Worm (Caenorhabditis elegans) whole organism, young adult: ENCODE measurements around the gene Y69A2AR.31.

Experiments used
- B0019.2 ChIP-seq: fragments of 200-800 bp; sonication (Bioruptor generic); conservative IDR thresholded peaks from 2 replicates; pipeline ENCODE4 v1.3.6; 2022; ENCODE audit warnings: missing genetic modification reagents, missing genetic modification characterization, missing compliant biosample characterization
- B0261.1 ChIP-seq: sonication (generic microtip); optimal IDR thresholded peaks from 2 replicates; lab custom pipeline; 2016; ENCODE audit warnings: mild to moderate bottlenecking, missing genetic modification characterization, moderate library complexity, missing compliant biosample characterization
- F37B4.10 ChIP-seq: fragments of 200-800 bp; sonication (Bioruptor generic); IDR thresholded peaks from 2 replicates; pipeline ENCODE4 v1.3.6; 2022; ENCODE audit warnings: missing genetic modification characterization, missing compliant biosample characterization
- F55B11.4 ChIP-seq: sonication (generic microtip); optimal IDR thresholded peaks from 2 replicates; lab custom pipeline; 2016; ENCODE audit warnings: missing compliant biosample characterization, missing genetic modification characterization, borderline replicate concordance; ENCODE audit not compliant: insufficient read depth
- K11D2.4 ChIP-seq: fragments of 200-800 bp; sonication (Bioruptor generic); IDR thresholded peaks from 2 replicates; pipeline ENCODE4 v1.3.6; 2022; ENCODE audit warnings: missing genetic modification reagents, missing genetic modification characterization, missing compliant biosample characterization
- Y56A3A.18 ChIP-seq: fragments of 200-800 bp; sonication (Bioruptor generic); IDR thresholded peaks from 2 replicates; pipeline ENCODE4 v1.3.6; 2022; ENCODE audit warnings: missing genetic modification reagents, missing genetic modification characterization, missing compliant biosample characterization
- Y79H2A.3 ChIP-seq: fragments of 200-800 bp; sonication (Bioruptor generic); conservative IDR thresholded peaks from 2 replicates; pipeline ENCODE4 v1.3.6; 2022; ENCODE audit warnings: missing genetic modification reagents, missing genetic modification characterization, missing compliant biosample characterization
- athp-1 ChIP-seq: sonication (generic microtip); optimal IDR thresholded peaks from 2 replicates; lab custom pipeline; 2017; ENCODE audit warnings: mild to moderate bottlenecking, missing genetic modification characterization, missing compliant biosample characterization
- bed-2 ChIP-seq: fragments of 200-800 bp; sonication (Bioruptor generic); IDR thresholded peaks from 2 replicates; pipeline ENCODE4 v1.3.6; 2022; ENCODE audit warnings: missing genetic modification reagents, missing genetic modification characterization, missing compliant biosample characterization
- cebp-1 ChIP-seq, 2 experiments: fragments of 200-800 bp in 1 of 2; sonication (Bioruptor generic) in 1 of 2; sonication (generic microtip) in 1 of 2; IDR thresholded peaks in 1 of 2; optimal IDR thresholded peaks in 1 of 2; 2 replicates each; pipeline versions ENCODE4 v1.3.6 to Lab custom; 2017 to 2022; ENCODE audit warnings: missing compliant biosample characterization in 2 of 2, missing genetic modification characterization in 2 of 2, mild to moderate bottlenecking in 1 of 2, missing genetic modification reagents in 1 of 2, moderate library complexity in 1 of 2
- cebp-2 ChIP-seq: fragments of 200-800 bp; sonication (Bioruptor generic); IDR thresholded peaks from 2 replicates; pipeline ENCODE4 v1.3.6; 2022; ENCODE audit warnings: missing genetic modification characterization, missing compliant biosample characterization
- ceh-27 ChIP-seq: fragments of 200-800 bp; sonication (Bioruptor generic); optimal IDR thresholded peaks from 2 replicates; lab custom pipeline; 2018; ENCODE audit warnings: mild to moderate bottlenecking, missing genetic modification characterization, moderate library complexity, missing compliant biosample characterization
- ceh-58 ChIP-seq: fragments of 200-800 bp; sonication (Bioruptor generic); IDR thresholded peaks from 2 replicates; pipeline ENCODE4 v1.3.6; 2022; ENCODE audit warnings: missing genetic modification characterization, missing compliant biosample characterization
- die-1 ChIP-seq: sonication (generic microtip); optimal IDR thresholded peaks from 2 replicates; lab custom pipeline; 2016; ENCODE audit warnings: missing genotype, mild to moderate bottlenecking, missing genetic modification characterization, missing compliant biosample characterization
- dpl-1 ChIP-seq: fragments of 150-350 bp; optimal IDR thresholded peaks from 2 replicates; lab custom pipeline; 2014; ENCODE audit warnings: missing biosample characterization, missing genetic modification reagents, missing genetic modification characterization
- egl-18 ChIP-seq: fragments of 200-800 bp; sonication (Bioruptor generic); IDR thresholded peaks from 2 replicates; pipeline ENCODE4 v1.3.6; 2022; ENCODE audit warnings: missing genetic modification reagents, missing genetic modification characterization, missing compliant biosample characterization
- egl-44 ChIP-seq: fragments of 200-800 bp; sonication (Bioruptor generic); IDR thresholded peaks from 2 replicates; pipeline ENCODE4 v1.3.6; 2022; ENCODE audit warnings: missing genetic modification reagents, missing genetic modification characterization, missing compliant biosample characterization
- him-1 ChIP-seq: sonication (generic microtip); optimal IDR thresholded peaks from 2 replicates; lab custom pipeline; 2016; ENCODE audit warnings: missing genotype, missing genetic modification reagents, missing genetic modification characterization, missing compliant biosample characterization
- hlh-26 ChIP-seq: fragments of 200-800 bp; sonication (Bioruptor generic); conservative IDR thresholded peaks from 2 replicates; pipeline ENCODE4 v1.3.6; 2022; ENCODE audit warnings: missing genetic modification reagents, missing genetic modification characterization, missing compliant biosample characterization
- hmg-20 ChIP-seq: fragments of 200-800 bp; sonication (Bioruptor generic); IDR thresholded peaks from 2 replicates; pipeline ENCODE4 v1.3.6; 2022; ENCODE audit warnings: missing genetic modification reagents, missing genetic modification characterization, missing compliant biosample characterization
- hrde-1 ChIP-seq: sonication (generic microtip); optimal IDR thresholded peaks from 2 replicates; lab custom pipeline; 2016; ENCODE audit warnings: missing genetic modification characterization, mild to moderate bottlenecking, missing compliant biosample characterization, moderate library complexity, missing genotype, missing genetic modification reagents, borderline replicate concordance
- lag-1 ChIP-seq: fragments of 200-800 bp; sonication (Bioruptor generic); IDR thresholded peaks from 2 replicates; pipeline ENCODE4 v1.3.6; 2022; ENCODE audit warnings: missing genetic modification reagents, missing genetic modification characterization, missing compliant biosample characterization
- let-526 ChIP-seq: fragments of 200-800 bp; sonication (Bioruptor generic); IDR thresholded peaks from 2 replicates; pipeline ENCODE4 v1.3.6; 2022; ENCODE audit warnings: missing genetic modification reagents, missing genetic modification characterization, missing compliant biosample characterization
- let-607 ChIP-seq, 2 experiments: fragments of 200-800 bp in 1 of 2; sonication (Bioruptor generic) in 1 of 2; sonication (generic microtip) in 1 of 2; optimal IDR thresholded peaks; 2 replicates each; lab custom pipeline; 2016 to 2018; ENCODE audit warnings: mild to moderate bottlenecking in 2 of 2, missing compliant biosample characterization in 2 of 2, missing genetic modification characterization in 2 of 2, moderate library complexity in 2 of 2, missing genotype in 1 of 2
- lin-35 ChIP-seq, 3 experiments: fragments of 150-350 bp in 2 of 3; sonication (generic microtip) in 1 of 3; optimal IDR thresholded peaks; 2 replicates each; lab custom pipeline; 2014 to 2018; ENCODE audit warnings: missing biosample characterization in 3 of 3, missing genetic modification characterization in 3 of 3, missing genetic modification reagents in 3 of 3
- lir-1 ChIP-seq: fragments of 200-800 bp; sonication (Bioruptor generic); conservative IDR thresholded peaks from 2 replicates; pipeline ENCODE4 v1.3.6; 2022; ENCODE audit warnings: missing genetic modification reagents, missing genetic modification characterization, missing compliant biosample characterization
- lsy-27 ChIP-seq: sonication (generic microtip); optimal IDR thresholded peaks from 2 replicates; lab custom pipeline; 2017; ENCODE audit warnings: missing genetic modification characterization, mild to moderate bottlenecking, missing compliant biosample characterization, antibody characterized with exemption, missing genotype, borderline replicate concordance; ENCODE audit not compliant: insufficient read depth
- madf-10 ChIP-seq: sonication (generic microtip); optimal IDR thresholded peaks from 2 replicates; lab custom pipeline; 2016; ENCODE audit warnings: mild to moderate bottlenecking, missing genetic modification characterization, missing compliant biosample characterization
- madf-3 ChIP-seq: fragments of 200-800 bp; sonication (Bioruptor generic); IDR thresholded peaks from 2 replicates; pipeline ENCODE4 v1.3.6; 2022; ENCODE audit warnings: missing genetic modification reagents, missing genetic modification characterization, missing compliant biosample characterization
- mcd-1 ChIP-seq: fragments of 200-800 bp; sonication (Bioruptor generic); IDR thresholded peaks from 2 replicates; pipeline ENCODE4 v1.3.6; 2022; ENCODE audit warnings: missing genetic modification reagents, missing genetic modification characterization, missing compliant biosample characterization
- nfya-2 ChIP-seq: fragments of 200-800 bp; sonication (Bioruptor generic); IDR thresholded peaks from 2 replicates; pipeline ENCODE4 v1.3.6; 2022; ENCODE audit warnings: missing genetic modification reagents, missing genetic modification characterization, missing compliant biosample characterization
- nfyb-1 ChIP-seq: fragments of 200-800 bp; sonication (Bioruptor generic); IDR thresholded peaks from 2 replicates; pipeline ENCODE4 v1.3.6; 2022; ENCODE audit warnings: missing genetic modification reagents, missing genetic modification characterization, missing compliant biosample characterization
- nhr-179 ChIP-seq: sonication (generic microtip); optimal IDR thresholded peaks from 2 replicates; lab custom pipeline; 2016; ENCODE audit warnings: mild to moderate bottlenecking, missing genetic modification characterization, missing compliant biosample characterization
- pha-4 ChIP-seq: fragments of 150-350 bp; sonication (generic microtip); optimal IDR thresholded peaks from 2 replicates; lab custom pipeline; 2014; ENCODE audit warnings: missing biosample characterization, missing genetic modification reagents, missing genetic modification characterization
- repo-1 ChIP-seq: sonication (generic microtip); optimal IDR thresholded peaks from 2 replicates; lab custom pipeline; 2017; ENCODE audit warnings: mild to moderate bottlenecking, missing genetic modification characterization, missing compliant biosample characterization
- snpc-1.3 ChIP-seq: sonication (generic microtip); optimal IDR thresholded peaks from 2 replicates; lab custom pipeline; 2017; ENCODE audit warnings: missing genetic modification characterization, mild to moderate bottlenecking, missing compliant biosample characterization, antibody characterized with exemption, moderate library complexity, missing genotype, missing genetic modification reagents; ENCODE audit not compliant: insufficient read depth
- sptf-2 ChIP-seq: fragments of 200-800 bp; sonication (Bioruptor generic); optimal IDR thresholded peaks from 2 replicates; lab custom pipeline; 2018; ENCODE audit warnings: mild to moderate bottlenecking, missing genetic modification characterization, missing compliant biosample characterization
- unc-62 ChIP-seq: fragments of 150-350 bp; optimal IDR thresholded peaks from 2 replicates; lab custom pipeline; 2014; ENCODE audit warnings: missing biosample characterization, missing genetic modification reagents, missing genetic modification characterization
- ztf-18 ChIP-seq: sonication (generic microtip); optimal IDR thresholded peaks from 2 replicates; lab custom pipeline; 2016; ENCODE audit warnings: missing genotype, mild to moderate bottlenecking, missing genetic modification characterization, missing compliant biosample characterization
- ztf-22 ChIP-seq: fragments of 200-800 bp; sonication (Bioruptor generic); optimal IDR thresholded peaks from 2 replicates; lab custom pipeline; 2018; ENCODE audit warnings: mild to moderate bottlenecking, missing genetic modification characterization, moderate library complexity, missing compliant biosample characterization
- ztf-25 ChIP-seq: fragments of 200-800 bp; sonication (Bioruptor generic); IDR thresholded peaks from 2 replicates; pipeline ENCODE4 v1.3.6; 2022; ENCODE audit warnings: missing genetic modification reagents, missing genetic modification characterization, missing compliant biosample characterization
- ztf-28 ChIP-seq: fragments of 200-800 bp; sonication (Bioruptor generic); IDR thresholded peaks from 2 replicates; pipeline ENCODE4 v1.3.6; 2022; ENCODE audit warnings: missing genetic modification reagents, missing genetic modification characterization, missing compliant biosample characterization

The Y69A2AR.31 gene

DNA sequence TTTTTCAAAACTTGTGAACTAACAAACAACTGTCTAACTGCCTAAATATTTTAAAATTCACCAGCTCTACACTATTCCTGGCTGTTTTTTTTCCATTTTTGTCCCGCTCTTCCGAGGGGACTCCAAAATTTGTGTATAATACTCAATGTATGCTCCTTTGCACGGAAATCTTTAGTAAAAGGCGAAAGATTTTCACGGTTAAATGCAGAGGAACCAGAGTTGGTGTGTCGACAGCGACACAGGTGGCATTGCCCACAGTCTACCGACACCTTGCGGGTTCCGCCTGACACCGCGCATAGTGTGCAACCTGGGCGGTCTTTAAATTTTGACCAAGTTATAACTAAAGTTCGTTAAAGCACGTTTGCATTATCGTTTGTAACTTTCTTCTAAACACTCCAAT, 8.8 kb downstream of the Y69A2AR.31 start (continued):
- TF ChIP-seq B0261.1 (tag; lab: Kevin White, UChicago) (peak; percentile 46), snpc-1.3 (tag; lab: Kevin White, UChicago) (peak; percentile 60), hmg-20 (GFP tag; lab: Robert Waterston, UW) (no peak), ceh-27 (no peak), egl-18 (no peak), nfya-2 (GFP tag; lab: Robert Waterston, UW) (no peak), ztf-25 (GFP tag; lab: Robert Waterston, UW) (no peak), Y79H2A.3 (GFP tag; lab: Robert Waterston, UW) (no peak), athp-1 (tag; lab: Kevin White, UChicago) (no peak), madf-10 (no peak), cebp-1 (GFP tag; IDR thresholded peaks at IDR 0.05; lab: Robert Waterston, UW) (no peak), cebp-1 (tag; optimal IDR thresholded peaks at IDR 0.05; lab: Kevin White, UChicago) (no peak), hrde-1 (tag; lab: Kevin White, UChicago) (no peak), bed-2 (GFP tag; lab: Robert Waterston, UW) (no peak), ztf-22 (GFP tag; lab: Kevin White, UChicago) (no peak), ztf-28 (no peak), unc-62 (GFP tag; lab: Kevin White, UChicago) (no peak), sptf-2 (GFP tag; lab: Kevin White, UChicago) (no peak), pha-4 (tag; lab: Kevin White, UChicago) (no peak), lir-1 (GFP tag; lab: Robert Waterston, UW) (no peak), dpl-1 (GFP tag; lab: Kevin White, UChicago) (no peak), lin-35 (GFP tag; optimal IDR thresholded peaks at IDR 0.05; lab: Kevin White, UChicago) (no peak), hlh-26 (GFP tag; lab: Robert Waterston, UW) (no peak), let-526 (GFP tag; lab: Robert Waterston, UW) (no peak), ceh-58 (GFP tag; lab: Robert Waterston, UW) (no peak), B0019.2 (peak; percentile 44; the same call in 1 of the 2 replicates), madf-3 (GFP tag; lab: Robert Waterston, UW) (no peak), cebp-2 (GFP tag; lab: Robert Waterston, UW) (no peak), repo-1 (tag; lab: Kevin White, UChicago) (no peak), F37B4.10 (GFP tag; lab: Robert Waterston, UW) (no peak), K11D2.4 (GFP tag; lab: Robert Waterston, UW) (no peak), egl-44 (GFP tag; lab: Robert Waterston, UW) (no peak), Y56A3A.18 (GFP tag; lab: Robert Waterston, UW) (peak; percentile 46; the same call in 1 of the 2 replicates), lsy-27 (tag; lab: Kevin White, UChicago) (no peak), ztf-18 (tag; lab: Kevin White, UChicago) (peak; percentile 84), mcd-1 (GFP tag; lab: Robert Waterston, UW) (peak; percentile 85), nfyb-1 (GFP tag; lab: Robert Waterston, UW) (no peak), let-607 (tag; optimal IDR thresholded peaks at IDR 0.05; lab: Kevin White, UChicago) (no peak), nhr-179 (tag; lab: Kevin White, UChicago) (no peak), F55B11.4 (no peak), die-1 (tag; lab: Kevin White, UChicago) (no peak), him-1 (peak; percentile 65), lag-1 (no peak)
